Worm (Caenorhabditis elegans) whole organism, late embryonic: ENCODE data around the gene C49F5.8.

Experiments
- C08G9.2 ChIP-seq: sonication (generic microtip); optimal IDR thresholded peaks from 2 replicates; lab custom pipeline; 2016; ENCODE audit warnings: mild to moderate bottlenecking, missing genetic modification characterization, moderate library complexity, missing compliant biosample characterization
- F13H6.1 ChIP-seq: sonication (generic microtip); optimal IDR thresholded peaks from 2 replicates; lab custom pipeline; 2016; ENCODE audit warnings: missing genetic modification characterization, missing compliant biosample characterization
- K09A11.1 ChIP-seq: sonication (generic microtip); optimal IDR thresholded peaks from 2 replicates; lab custom pipeline; 2017; ENCODE audit warnings: antibody characterized with exemption, mild to moderate bottlenecking, missing genetic modification characterization, missing compliant biosample characterization; ENCODE audit not compliant: insufficient read depth
- T23F11.4 ChIP-seq: fragments of 200-800 bp; sonication (Bioruptor generic); optimal IDR thresholded peaks from 2 replicates; lab custom pipeline; 2018; ENCODE audit warnings: mild to moderate bottlenecking, missing genetic modification characterization, missing compliant biosample characterization
- Y22D7AL.16 ChIP-seq: sonication (generic microtip); optimal IDR thresholded peaks from 2 replicates; lab custom pipeline; 2016; ENCODE audit warnings: missing genetic modification characterization, missing compliant biosample characterization
- ama-1 ChIP-seq: fragments of 150-350 bp; optimal IDR thresholded peaks from 2 replicates; lab custom pipeline; 2014
- ceh-14 ChIP-seq: sonication (generic microtip); optimal IDR thresholded peaks from 2 replicates; lab custom pipeline; 2016; ENCODE audit warnings: missing genotype, missing genetic modification characterization, missing compliant biosample characterization
- ceh-18 ChIP-seq: sonication (generic microtip); optimal IDR thresholded peaks from 2 replicates; lab custom pipeline; 2016; ENCODE audit warnings: missing genetic modification characterization, missing compliant biosample characterization
- ceh-19 ChIP-seq: fragments of 200-800 bp; sonication (Bioruptor generic); optimal IDR thresholded peaks from 2 replicates; lab custom pipeline; 2018; ENCODE audit warnings: mild to moderate bottlenecking, missing genetic modification characterization, missing compliant biosample characterization
- ceh-2 ChIP-seq: sonication (generic microtip); optimal IDR thresholded peaks from 2 replicates; lab custom pipeline; 2016; ENCODE audit warnings: missing genotype, missing genetic modification characterization, missing compliant biosample characterization
- ceh-22 ChIP-seq: sonication (generic microtip); optimal IDR thresholded peaks from 2 replicates; lab custom pipeline; 2017; ENCODE audit warnings: missing biosample characterization, missing genetic modification characterization
- ceh-24 ChIP-seq: sonication (generic microtip); optimal IDR thresholded peaks from 2 replicates; lab custom pipeline; 2016; ENCODE audit warnings: mild to moderate bottlenecking, missing genetic modification characterization, missing compliant biosample characterization
- ceh-30 ChIP-seq: fragments of 150-350 bp; optimal IDR thresholded peaks from 2 replicates; lab custom pipeline; 2014; ENCODE audit warnings: missing biosample characterization, missing genetic modification characterization
- ceh-34 ChIP-seq: sonication (generic microtip); optimal IDR thresholded peaks from 2 replicates; lab custom pipeline; 2016; ENCODE audit warnings: mild to moderate bottlenecking, missing genetic modification characterization, missing compliant biosample characterization
- ceh-45 ChIP-seq: fragments of 200-800 bp; sonication (Bioruptor generic); IDR thresholded peaks from 2 replicates; pipeline ENCODE4 v1.3.6; 2022; ENCODE audit warnings: missing genetic modification reagents, missing genetic modification characterization, missing compliant biosample characterization
- ceh-48 ChIP-seq: sonication (generic microtip); optimal IDR thresholded peaks from 2 replicates; lab custom pipeline; 2016; ENCODE audit warnings: missing genetic modification characterization, inconsistent platforms, missing compliant biosample characterization
- ceh-6 ChIP-seq: fragments of 200-800 bp; sonication (Bioruptor generic); optimal IDR thresholded peaks from 2 replicates; lab custom pipeline; 2018; ENCODE audit warnings: mild to moderate bottlenecking, missing genetic modification characterization, missing compliant biosample characterization
- che-1 ChIP-seq: sonication (generic microtip); optimal IDR thresholded peaks from 2 replicates; lab custom pipeline; 2016; ENCODE audit warnings: mild to moderate bottlenecking, missing genetic modification characterization, missing compliant biosample characterization
- dmd-4 ChIP-seq: sonication (generic microtip); optimal IDR thresholded peaks from 2 replicates; lab custom pipeline; 2016; ENCODE audit warnings: borderline replicate concordance, missing genetic modification characterization, missing compliant biosample characterization
- dve-1 ChIP-seq: sonication (generic microtip); optimal IDR thresholded peaks from 2 replicates; lab custom pipeline; 2017; ENCODE audit warnings: antibody characterized with exemption, mild to moderate bottlenecking, missing genetic modification characterization, missing compliant biosample characterization
- elt-2 ChIP-seq: sonication (generic microtip); optimal IDR thresholded peaks from 2 replicates; lab custom pipeline; 2016; ENCODE audit warnings: missing genetic modification reagents, missing genetic modification characterization, missing compliant biosample characterization
- elt-4 ChIP-seq: sonication (generic microtip); optimal IDR thresholded peaks from 2 replicates; lab custom pipeline; 2016; ENCODE audit warnings: missing genetic modification characterization, missing compliant biosample characterization
- ets-4 ChIP-seq: sonication (generic microtip); optimal IDR thresholded peaks from 2 replicates; lab custom pipeline; 2016; ENCODE audit warnings: missing genetic modification characterization, missing compliant biosample characterization
- fax-1 ChIP-seq: sonication (generic microtip); optimal IDR thresholded peaks from 2 replicates; lab custom pipeline; 2016; ENCODE audit warnings: missing genotype, missing genetic modification characterization, missing compliant biosample characterization
- fkh-10 ChIP-seq: fragments of 150-350 bp; optimal IDR thresholded peaks from 2 replicates; lab custom pipeline; 2014; ENCODE audit warnings: missing biosample characterization, missing genetic modification reagents, missing genetic modification characterization
- fkh-6 ChIP-seq: sonication (generic microtip); optimal IDR thresholded peaks from 2 replicates; lab custom pipeline; 2016; ENCODE audit warnings: missing genetic modification characterization, missing compliant biosample characterization
- gmeb-2 ChIP-seq: sonication (generic microtip); optimal IDR thresholded peaks from 2 replicates; lab custom pipeline; 2016; ENCODE audit warnings: missing genetic modification characterization, inconsistent platforms, missing compliant biosample characterization
- hlh-13 ChIP-seq: fragments of 200-800 bp; sonication (Bioruptor generic); optimal IDR thresholded peaks from 2 replicates; lab custom pipeline; 2018; ENCODE audit warnings: mild to moderate bottlenecking, missing genetic modification characterization, missing compliant biosample characterization
- hlh-15 ChIP-seq: sonication (generic microtip); optimal IDR thresholded peaks from 2 replicates; lab custom pipeline; 2016; ENCODE audit warnings: missing genetic modification characterization, missing compliant biosample characterization
- hlh-30 ChIP-seq: sonication (generic microtip); optimal IDR thresholded peaks from 2 replicates; lab custom pipeline; 2017; ENCODE audit warnings: antibody characterized with exemption, missing genetic modification characterization, missing compliant biosample characterization; ENCODE audit not compliant: insufficient read depth
- hlh-6 ChIP-seq: sonication (generic microtip); optimal IDR thresholded peaks from 2 replicates; lab custom pipeline; 2016; ENCODE audit warnings: missing genotype, missing genetic modification characterization, missing compliant biosample characterization
- lim-6 ChIP-seq: sonication (generic microtip); optimal IDR thresholded peaks from 2 replicates; lab custom pipeline; 2016; ENCODE audit warnings: missing genetic modification characterization, missing compliant biosample characterization
- lin-11 ChIP-seq: fragments of 200-800 bp; sonication (Bioruptor generic); optimal IDR thresholded peaks from 2 replicates; lab custom pipeline; 2018; ENCODE audit warnings: mild to moderate bottlenecking, missing genetic modification characterization, missing compliant biosample characterization
- madf-2 ChIP-seq: sonication (generic microtip); optimal IDR thresholded peaks from 2 replicates; lab custom pipeline; 2017; ENCODE audit warnings: missing genetic modification characterization, missing compliant biosample characterization
- nfya-1 ChIP-seq: sonication (generic microtip); optimal IDR thresholded peaks from 2 replicates; lab custom pipeline; 2017; ENCODE audit warnings: missing genetic modification characterization, mild to moderate bottlenecking, missing compliant biosample characterization, antibody characterized with exemption, moderate library complexity
- nhr-11 ChIP-seq: fragments of 150-350 bp; optimal IDR thresholded peaks from 2 replicates; lab custom pipeline; 2014; ENCODE audit warnings: missing biosample characterization, missing genetic modification characterization
- nhr-232 ChIP-seq: sonication (generic microtip); optimal IDR thresholded peaks from 2 replicates; lab custom pipeline; 2016; ENCODE audit warnings: missing genetic modification characterization, missing compliant biosample characterization
- npax-4 ChIP-seq: sonication (generic microtip); optimal IDR thresholded peaks from 2 replicates; lab custom pipeline; 2016; ENCODE audit warnings: missing genetic modification characterization, missing compliant biosample characterization
- odd-2 ChIP-seq: sonication (generic microtip); optimal IDR thresholded peaks from 2 replicates; lab custom pipeline; 2017; ENCODE audit warnings: antibody characterized with exemption, mild to moderate bottlenecking, missing genetic modification characterization, missing compliant biosample characterization
- pag-3 ChIP-seq: sonication (generic microtip); optimal IDR thresholded peaks from 2 replicates; lab custom pipeline; 2016; ENCODE audit warnings: missing compliant biosample characterization, missing genetic modification characterization, borderline replicate concordance
- pat-9 ChIP-seq: fragments of 200-800 bp; sonication (Bioruptor generic); optimal IDR thresholded peaks from 2 replicates; lab custom pipeline; 2018; ENCODE audit warnings: mild to moderate bottlenecking, missing genetic modification characterization, moderate library complexity, missing compliant biosample characterization
- pha-4 ChIP-seq: fragments of 150-350 bp; optimal IDR thresholded peaks from 2 replicates; lab custom pipeline; 2018; ENCODE audit warnings: missing biosample characterization, missing genetic modification reagents, missing genetic modification characterization
- ref-2 ChIP-seq: sonication (generic microtip); optimal IDR thresholded peaks from 2 replicates; lab custom pipeline; 2016; ENCODE audit warnings: missing genetic modification characterization, missing compliant biosample characterization
- rnt-1 ChIP-seq: sonication (generic microtip); optimal IDR thresholded peaks from 2 replicates; lab custom pipeline; 2016; ENCODE audit warnings: missing genetic modification characterization, missing compliant biosample characterization
- sox-2 ChIP-seq: fragments of 200-800 bp; sonication (Bioruptor generic); IDR thresholded peaks from 2 replicates; pipeline ENCODE4 v1.3.6; 2022; ENCODE audit warnings: missing genetic modification reagents, missing genetic modification characterization, missing compliant biosample characterization
- tbx-2 ChIP-seq: sonication (generic microtip); optimal IDR thresholded peaks from 2 replicates; lab custom pipeline; 2016; ENCODE audit warnings: missing genetic modification characterization, missing compliant biosample characterization
- tbx-7 ChIP-seq: sonication (generic microtip); optimal IDR thresholded peaks from 2 replicates; lab custom pipeline; 2016; ENCODE audit warnings: missing genotype, missing genetic modification characterization, missing compliant biosample characterization
- ttx-3 ChIP-seq: sonication (generic microtip); optimal IDR thresholded peaks from 2 replicates; lab custom pipeline; 2016; ENCODE audit warnings: missing genetic modification reagents, missing genetic modification characterization, missing compliant biosample characterization
- unc-42 ChIP-seq: sonication (generic microtip); optimal IDR thresholded peaks from 2 replicates; lab custom pipeline; 2016; ENCODE audit warnings: missing genotype, missing genetic modification characterization, missing compliant biosample characterization
- unc-55 ChIP-seq: sonication (generic microtip); optimal IDR thresholded peaks from 2 replicates; lab custom pipeline; 2017; ENCODE audit warnings: missing biosample characterization, missing genetic modification reagents, missing genetic modification characterization
- unc-86 ChIP-seq: sonication (generic microtip); optimal IDR thresholded peaks from 2 replicates; lab custom pipeline; 2016; ENCODE audit warnings: missing genetic modification characterization, missing compliant biosample characterization
- zip-5 ChIP-seq: sonication (generic microtip); optimal IDR thresholded peaks from 2 replicates; lab custom pipeline; 2016; ENCODE audit warnings: missing genetic modification characterization, missing compliant biosample characterization
- ztf-16 ChIP-seq: sonication (generic microtip); optimal IDR thresholded peaks from 2 replicates; lab custom pipeline; 2017; ENCODE audit warnings: missing genetic modification characterization, missing compliant biosample characterization

Gene C49F5.8

DNA sequence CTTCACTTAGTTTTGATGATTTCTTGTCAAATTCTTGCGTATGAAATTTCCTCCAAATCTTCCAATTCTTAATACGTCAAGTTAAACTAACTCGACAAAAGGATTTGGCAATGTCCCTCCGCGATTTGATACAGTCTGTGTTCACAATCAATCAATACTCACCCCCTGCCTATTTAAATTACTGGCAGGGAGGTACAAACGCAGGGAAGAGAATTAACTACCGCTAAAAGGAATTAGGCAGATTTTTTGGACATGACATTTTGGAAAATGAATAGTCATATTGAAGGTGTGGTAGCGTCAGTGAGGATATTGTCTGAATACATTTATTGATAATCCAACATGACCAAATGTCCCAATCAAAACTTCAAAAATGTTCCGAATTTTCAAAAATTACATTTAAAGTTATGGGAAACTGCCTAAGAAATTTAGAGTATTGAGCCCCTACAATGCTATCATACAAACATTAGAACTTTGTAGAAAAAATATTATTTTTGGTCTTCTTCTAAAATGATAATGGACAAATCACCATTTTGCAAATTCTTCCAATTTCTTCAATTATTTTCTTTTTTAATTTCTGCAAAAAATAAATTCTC is 22.5 kb upstream of the C49F5.8 start:
- TF ChIP-seq lim-6 (tag; lab: Kevin White, UChicago) (peak; percentile 58), tbx-2 (tag; lab: Kevin White, UChicago) (peak; percentile 89), sox-2 (GFP tag; lab: Robert Waterston, UW) (peak; percentile 46), elt-2 (peak; percentile 79), unc-42 (tag; lab: Kevin White, UChicago) (peak; percentile 90), ceh-18 (peak; percentile 96), hlh-13 (GFP tag; lab: Kevin White, UChicago) (no peak), fax-1 (tag; lab: Kevin White, UChicago) (no peak), madf-2 (peak; percentile 73), lin-11 (tag; lab: Kevin White, UChicago) (no peak), gmeb-2 (tag; lab: Kevin White, UChicago) (peak; percentile 66), ceh-24 (tag; lab: Kevin White, UChicago) (no peak), F13H6.1 (tag; lab: Kevin White, UChicago) (peak; percentile 70), ceh-34 (tag; lab: Kevin White, UChicago) (peak; percentile 86), hlh-30 (tag; lab: Kevin White, UChicago) (peak; percentile 73), ceh-19 (GFP tag; lab: Kevin White, UChicago) (peak; percentile 53), ceh-30 (tag; lab: Kevin White, UChicago) (peak; percentile 88), K09A11.1 (tag; lab: Kevin White, UChicago) (peak; percentile 87), pha-4 (tag; lab: Kevin White, UChicago) (no peak), ceh-45 (GFP tag; lab: Robert Waterston, UW) (no peak), hlh-6 (tag; lab: Kevin White, UChicago) (peak; percentile 56), elt-4 (tag; lab: Kevin White, UChicago) (no peak), hlh-15 (tag; lab: Kevin White, UChicago) (peak; percentile 44), che-1 (tag; lab: Kevin White, UChicago) (peak; percentile 41), npax-4 (tag; lab: Kevin White, UChicago) (no peak), nhr-11 (peak; percentile 92), ets-4 (tag; lab: Kevin White, UChicago) (peak; percentile 18), unc-55 (GFP tag; lab: Kevin White, UChicago) (no peak), pat-9 (tag; lab: Kevin White, UChicago) (peak; percentile 62), rnt-1 (tag; lab: Kevin White, UChicago) (peak; percentile 94), unc-86 (tag; lab: Kevin White, UChicago) (peak; percentile 85), ceh-14 (tag; lab: Kevin White, UChicago) (peak; percentile 52), ceh-2 (peak; percentile 74), C08G9.2 (tag; lab: Kevin White, UChicago) (peak; percentile 65), nhr-232 (tag; lab: Kevin White, UChicago) (no peak), tbx-7 (tag; lab: Kevin White, UChicago) (peak; percentile 50), T23F11.4 (GFP tag; lab: Kevin White, UChicago) (peak; percentile 1), ztf-16 (tag; lab: Kevin White, UChicago) (peak; percentile 68), ref-2 (tag; lab: Kevin White, UChicago) (peak; percentile 81), Y22D7AL.16 (tag; lab: Kevin White, UChicago) (no peak), dmd-4 (peak; percentile 31), ceh-48 (tag; lab: Kevin White, UChicago) (peak; percentile 79), ceh-22 (tag; lab: Kevin White, UChicago) (peak; percentile 13), fkh-10 (GFP tag; lab: Kevin White, UChicago) (peak; percentile 57), nfya-1 (no peak), fkh-6 (tag; lab: Kevin White, UChicago) (peak; percentile 57), ttx-3 (tag; lab: Kevin White, UChicago) (peak; percentile 53), ama-1 (lab: Kevin White, UChicago) (no peak), pag-3 (tag; lab: Kevin White, UChicago) (no peak), odd-2 (tag; lab: Kevin White, UChicago) (no peak), dve-1 (tag; lab: Kevin White, UChicago) (peak; percentile 98), zip-5 (tag; lab: Kevin White, UChicago) (peak; percentile 9), ceh-6 (GFP tag; lab: Kevin White, UChicago) (peak; percentile 66)
